Fruit fly (Drosophila melanogaster) whole organism, embryonic: ENCODE measurements around the gene be.

ENCODE experiments used
- Ada2b ChIP-seq: fragments of 200-800 bp; sonication (Bioruptor generic); IDR thresholded peaks from 2 replicates; pipeline ENCODE4 v1.3.6; 2022; ENCODE audit warnings: missing biosample characterization, missing genetic modification characterization
- Atf3 ChIP-seq: fragments of 200-800 bp; sonication (Bioruptor generic); optimal IDR thresholded peaks from 3 replicates; lab custom pipeline; 2016; ENCODE audit warnings: missing biosample characterization, missing genetic modification characterization
- Bgb ChIP-seq: fragments of 200-800 bp; sonication (Bioruptor generic); IDR thresholded peaks from 2 replicates; pipeline ENCODE4 v1.3.6; 2022; ENCODE audit warnings: missing biosample characterization, missing genetic modification characterization; ENCODE audit not compliant: partially characterized antibody
- Blimp-1 ChIP-seq: fragments of 200-800 bp; sonication (Bioruptor generic); optimal IDR thresholded peaks from 3 replicates; lab custom pipeline; 2018; ENCODE audit warnings: missing biosample characterization, missing genetic modification characterization, mild to moderate bottlenecking, moderate library complexity, missing genetic modification reagents
- Bteb2 ChIP-seq: fragments of 200-800 bp; sonication (Bioruptor generic); optimal IDR thresholded peaks from 2 replicates; lab custom pipeline; 2016; ENCODE audit warnings: missing biosample characterization, missing genetic modification characterization
- CG10267 ChIP-seq: fragments of 200-800 bp; sonication (Bioruptor generic); optimal IDR thresholded peaks from 2 replicates; lab custom pipeline; 2018; ENCODE audit warnings: missing biosample characterization, mild to moderate bottlenecking, missing genetic modification characterization, moderate library complexity
- CG10543 ChIP-seq: fragments of 200-800 bp; sonication (Bioruptor generic); optimal IDR thresholded peaks from 3 replicates; lab custom pipeline; 2017; ENCODE audit warnings: missing biosample characterization, mild to moderate bottlenecking, missing genetic modification characterization, moderate library complexity
- CG11504 ChIP-seq: fragments of 200-800 bp; sonication (Bioruptor generic); optimal IDR thresholded peaks from 3 replicates; lab custom pipeline; 2019; ENCODE audit warnings: missing biosample characterization, mild to moderate bottlenecking, missing genetic modification characterization, moderate library complexity
- CG13775 ChIP-seq: fragments of 200-800 bp; sonication (Bioruptor generic); optimal IDR thresholded peaks from 3 replicates; lab custom pipeline; 2017; ENCODE audit warnings: missing biosample characterization, mild to moderate bottlenecking, missing genetic modification characterization
- CG14710 ChIP-seq: fragments of 200-800 bp; sonication (Bioruptor generic); optimal IDR thresholded peaks from 3 replicates; lab custom pipeline; 2019; ENCODE audit warnings: missing biosample characterization, mild to moderate bottlenecking, missing genetic modification characterization, moderate library complexity
- CG15011 ChIP-seq: fragments of 200-800 bp; sonication (Bioruptor generic); optimal IDR thresholded peaks from 3 replicates; lab custom pipeline; 2018; ENCODE audit warnings: missing biosample characterization, mild to moderate bottlenecking, missing genetic modification characterization
- CG15601 ChIP-seq: fragments of 200-800 bp; sonication (Bioruptor generic); optimal IDR thresholded peaks from 3 replicates; lab custom pipeline; 2019; ENCODE audit warnings: missing biosample characterization, mild to moderate bottlenecking, missing genetic modification characterization, moderate library complexity
- CG17361 ChIP-seq: fragments of 200-800 bp; sonication (Bioruptor generic); IDR thresholded peaks from 3 replicates; pipeline ENCODE4 v1.3.6; 2022; ENCODE audit warnings: missing biosample characterization, missing genetic modification characterization
- CG31388 ChIP-seq: fragments of 200-800 bp; sonication (Bioruptor generic); optimal IDR thresholded peaks from 2 replicates; lab custom pipeline; 2016; ENCODE audit warnings: missing biosample characterization, missing genetic modification characterization
- CG31441 ChIP-seq: fragments of 200-800 bp; sonication (Bioruptor generic); IDR thresholded peaks from 2 replicates; pipeline ENCODE4 v1.3.6; 2022; ENCODE audit warnings: missing biosample characterization, missing genetic modification characterization
- CG3726 ChIP-seq: fragments of 200-800 bp; sonication (Bioruptor generic); IDR thresholded peaks from 3 replicates; pipeline ENCODE4, ENCODE4 v1.3.6; 2022; ENCODE audit warnings: missing biosample characterization, missing genetic modification characterization
- CG4854 ChIP-seq: fragments of 200-800 bp; sonication (Bioruptor generic); optimal IDR thresholded peaks from 2 replicates; lab custom pipeline; 2016; ENCODE audit warnings: missing biosample characterization, missing genetic modification characterization, inconsistent platforms
- CG6254 ChIP-seq: fragments of 200-800 bp; sonication (Bioruptor generic); optimal IDR thresholded peaks from 3 replicates; lab custom pipeline; 2017; ENCODE audit warnings: mild to moderate bottlenecking, missing biosample characterization, missing genetic modification reagents, missing genetic modification characterization
- CG6689 ChIP-seq: fragments of 200-800 bp; sonication (Bioruptor generic); IDR thresholded peaks from 2 replicates; pipeline ENCODE4 v1.3.6; 2022; ENCODE audit warnings: missing biosample characterization, missing genetic modification characterization
- CG7556 ChIP-seq: fragments of 200-800 bp; sonication (Bioruptor generic); optimal IDR thresholded peaks from 2 replicates; lab custom pipeline; 2017; ENCODE audit warnings: missing biosample characterization, mild to moderate bottlenecking, missing genetic modification characterization
- CG7963 ChIP-seq: fragments of 200-800 bp; sonication (Bioruptor generic); IDR thresholded peaks from 3 replicates; pipeline ENCODE4 v1.3.6; 2022; ENCODE audit warnings: missing biosample characterization, missing genetic modification characterization; ENCODE audit not compliant: partially characterized antibody
- CG8089 ChIP-seq: fragments of 200-800 bp; sonication (Bioruptor generic); optimal IDR thresholded peaks from 3 replicates; lab custom pipeline; 2016; ENCODE audit warnings: missing biosample characterization, missing genetic modification characterization
- CG8478 ChIP-seq: fragments of >200 bp; optimal IDR thresholded peaks from 2 replicates; lab custom pipeline; 2018
- CG8944 ChIP-seq: fragments of 200-800 bp; sonication (Bioruptor generic); optimal IDR thresholded peaks from 3 replicates; lab custom pipeline; 2016; ENCODE audit warnings: missing biosample characterization, missing genetic modification characterization
- CG9437 ChIP-seq: fragments of 200-800 bp; sonication (Bioruptor generic); optimal IDR thresholded peaks from 2 replicates; lab custom pipeline; 2018; ENCODE audit warnings: missing biosample characterization, mild to moderate bottlenecking, missing genetic modification characterization
- Camta ChIP-seq: fragments of 200-800 bp; sonication (Bioruptor generic); optimal IDR thresholded peaks from 2 replicates; lab custom pipeline; 2016; ENCODE audit warnings: missing biosample characterization, missing genetic modification characterization
- Chrac-16 ChIP-seq: fragments of 200-800 bp; sonication (Bioruptor generic); optimal IDR thresholded peaks from 3 replicates; lab custom pipeline; 2016; ENCODE audit warnings: missing biosample characterization, missing genetic modification characterization
- CrebB ChIP-seq: fragments of 200-800 bp; sonication (Bioruptor generic); optimal IDR thresholded peaks from 3 replicates; lab custom pipeline; 2018; ENCODE audit warnings: missing biosample characterization, mild to moderate bottlenecking, missing genetic modification characterization
- Dek ChIP-seq: fragments of 200-800 bp; sonication (Bioruptor generic); optimal IDR thresholded peaks from 3 replicates; lab custom pipeline; 2019; ENCODE audit warnings: missing biosample characterization, mild to moderate bottlenecking, missing genetic modification characterization, moderate library complexity
- E2f2 ChIP-seq: fragments of 200-800 bp; sonication (Bioruptor generic); IDR thresholded peaks from 2 replicates; pipeline ENCODE4 v1.3.6; 2022; ENCODE audit warnings: missing biosample characterization, missing genetic modification characterization
- Hmx ChIP-seq: fragments of 200-800 bp; sonication (Bioruptor generic); optimal IDR thresholded peaks from 2 replicates; lab custom pipeline; 2016; ENCODE audit warnings: missing biosample characterization, missing genetic modification characterization
- Kr ChIP-seq: fragments of 200-800 bp; sonication (Bioruptor generic); optimal IDR thresholded peaks from 2 replicates; lab custom pipeline; 2017; ENCODE audit warnings: missing biosample characterization, mild to moderate bottlenecking, missing genetic modification characterization
- Myb ChIP-seq: fragments of 200-800 bp; sonication (Bioruptor generic); optimal IDR thresholded peaks from 2 replicates; lab custom pipeline; 2016; ENCODE audit warnings: missing biosample characterization, missing genetic modification characterization
- Pdp1 ChIP-seq, 2 experiments: fragments of 200-800 bp; sonication (Bioruptor generic); optimal IDR thresholded peaks; 3 replicates each; lab custom pipeline; 2016; ENCODE audit warnings: missing biosample characterization in 2 of 2, missing genetic modification characterization in 2 of 2, mild to moderate bottlenecking in 1 of 2, moderate library complexity in 1 of 2
- Vsx1 ChIP-seq: fragments of 200-800 bp; sonication (Bioruptor generic); optimal IDR thresholded peaks from 2 replicates; lab custom pipeline; 2017; ENCODE audit warnings: missing biosample characterization, mild to moderate bottlenecking, missing genetic modification characterization, missing genetic modification reagents
- abd-A ChIP-seq: fragments of 200-800 bp; sonication (Bioruptor generic); optimal IDR thresholded peaks from 3 replicates; lab custom pipeline; 2019; ENCODE audit warnings: missing biosample characterization, mild to moderate bottlenecking, missing genetic modification characterization, moderate library complexity
- bsh ChIP-seq, 2 experiments: fragments of 200-800 bp; sonication (Bioruptor generic); optimal IDR thresholded peaks; 2 replicates each; lab custom pipeline; 2017 to 2018; ENCODE audit warnings: mild to moderate bottlenecking in 2 of 2, missing biosample characterization in 2 of 2, missing genetic modification characterization in 2 of 2, moderate library complexity in 1 of 2
- crc ChIP-seq: fragments of 200-800 bp; sonication (Bioruptor generic); optimal IDR thresholded peaks from 2 replicates; lab custom pipeline; 2016; ENCODE audit warnings: missing biosample characterization, missing genetic modification characterization
- crol ChIP-seq: fragments of 200-800 bp; sonication (Bioruptor generic); IDR thresholded peaks from 2 replicates; pipeline ENCODE4 v1.3.6; 2022; ENCODE audit warnings: missing biosample characterization, missing genetic modification characterization
- crp ChIP-seq, 2 experiments: fragments of 200-800 bp; sonication (Bioruptor generic); optimal IDR thresholded peaks; 2 replicates in 1 of 2; 3 replicates in 1 of 2; lab custom pipeline; 2017; ENCODE audit warnings: missing biosample characterization in 2 of 2, missing genetic modification characterization in 2 of 2, mild to moderate bottlenecking in 1 of 2, moderate library complexity in 1 of 2
- dan ChIP-seq: fragments of 200-800 bp; sonication (Bioruptor generic); IDR thresholded peaks from 2 replicates; pipeline ENCODE4 v1.3.6; 2022; ENCODE audit warnings: missing biosample characterization, missing genetic modification characterization
- eyg ChIP-seq: fragments of 200-800 bp; sonication (Bioruptor generic); optimal IDR thresholded peaks from 3 replicates; lab custom pipeline; 2016; ENCODE audit warnings: missing biosample characterization, missing genetic modification characterization
- gcm ChIP-seq: fragments of 200-800 bp; sonication (Bioruptor generic); optimal IDR thresholded peaks from 2 replicates; lab custom pipeline; 2019; ENCODE audit warnings: missing biosample characterization, mild to moderate bottlenecking, missing genetic modification characterization, moderate library complexity
- h ChIP-seq: fragments of >200 bp; optimal IDR thresholded peaks from 2 replicates; lab custom pipeline; 2017
- lmd ChIP-seq: fragments of 200-800 bp; sonication (Bioruptor generic); IDR thresholded peaks from 2 replicates; pipeline ENCODE4 v1.3.6; 2022; ENCODE audit warnings: missing biosample characterization, missing genetic modification characterization
- luna ChIP-seq: fragments of 200-800 bp; sonication (Bioruptor generic); optimal IDR thresholded peaks from 2 replicates; lab custom pipeline; 2016; ENCODE audit warnings: missing biosample characterization, missing genetic modification characterization
- rib ChIP-seq: fragments of 200-800 bp; sonication (Bioruptor generic); IDR thresholded peaks from 2 replicates; pipeline ENCODE4 v1.3.6; 2022; ENCODE audit warnings: missing biosample characterization, missing genetic modification characterization
- row ChIP-seq: fragments of 200-800 bp; sonication (Bioruptor generic); IDR thresholded peaks from 3 replicates; pipeline ENCODE4 v1.3.6; 2022; ENCODE audit warnings: missing biosample characterization, missing genetic modification characterization
- sens ChIP-seq: fragments of 200-800 bp; sonication (Bioruptor generic); peaks from one replicate; lab custom pipeline; 2016; ENCODE audit warnings: missing biosample characterization, missing genetic modification characterization
- tna ChIP-seq: fragments of 200-800 bp; sonication (Bioruptor generic); IDR thresholded peaks from 2 replicates; pipeline ENCODE4 v1.3.6; 2022; ENCODE audit warnings: missing biosample characterization, missing genetic modification characterization; ENCODE audit not compliant: partially characterized antibody
- trh ChIP-seq: fragments of 200-800 bp; sonication (Bioruptor generic); optimal IDR thresholded peaks from 2 replicates; lab custom pipeline; 2016; ENCODE audit warnings: missing biosample characterization, missing genetic modification characterization

Gene be

dm6 chrX:15076038-15076575, 51.9 kb downstream of the be start, which contains the start of gene Lsd-2 (continued):
- no peak for TF ChIP-seq bsh (GFP tag; optimal IDR thresholded peaks at IDR 0.05; lab: Kevin White, UChicago)
- peak; percentile 49; the same call in 1 of the 2 replicates for TF ChIP-seq Bgb (GFP tag; lab: Robert Waterston, UW)
- no peak for TF ChIP-seq CG15011 (GFP tag; lab: Kevin White, UChicago)
- no peak for TF ChIP-seq E2f2
- no peak for TF ChIP-seq CG31441 (GFP tag; lab: Robert Waterston, UW)
- TF ChIP-seq Chrac-16 (GFP tag; lab: Kevin White, UChicago), result no peak
- peak; percentile 76 for TF ChIP-seq Blimp-1 (GFP tag; lab: Kevin White, UChicago)
- no peak for TF ChIP-seq Bteb2 (GFP tag; lab: Kevin White, UChicago)
- TF ChIP-seq CG7963 (GFP tag; lab: Robert Waterston, UW), result no peak
- no peak; the same call in 1 of the 2 replicates for TF ChIP-seq lmd
- peak in 1 of 2 experiments; percentile 44 for TF ChIP-seq Pdp1 (GFP tag; optimal IDR thresholded peaks at IDR 0.05; lab: Kevin White, UChicago)
- no peak for TF ChIP-seq Dek (tag; lab: Kevin White, UChicago)
- TF ChIP-seq CG10267, result no peak
- no peak for TF ChIP-seq Ada2b (GFP tag; lab: Robert Waterston, UW)
- no peak for TF ChIP-seq CG4854 (GFP tag; lab: Kevin White, UChicago)
- no peak for TF ChIP-seq CG3726 (GFP tag; lab: Robert Waterston, UW)
- TF ChIP-seq dan, result no peak
- no peak for TF ChIP-seq Myb (GFP tag; lab: Kevin White, UChicago)
- peak; percentile 25 for TF ChIP-seq CG9437
- TF ChIP-seq eyg, result peak; percentile 25
- no peak for TF ChIP-seq CG13775
- no peak for TF ChIP-seq crol (GFP tag; lab: Robert Waterston, UW)
- no peak for TF ChIP-seq Vsx1 (GFP tag; lab: Kevin White, UChicago)
- no peak for TF ChIP-seq CG6254
- no peak for TF ChIP-seq Atf3 (GFP tag; lab: Kevin White, UChicago)
- TF ChIP-seq sens (GFP tag; lab: Kevin White, UChicago), result peak; percentile 77
- TF ChIP-seq CG11504 (tag; lab: Kevin White, UChicago), result peak; percentile 94
- peak; percentile 88 for TF ChIP-seq row (GFP tag; lab: Robert Waterston, UW)
- peak; percentile 10 for TF ChIP-seq CG7556 (GFP tag; lab: Kevin White, UChicago)
- TF ChIP-seq CG8089 (GFP tag; lab: Kevin White, UChicago), result peak; percentile 29
- TF ChIP-seq crp (GFP tag; optimal IDR thresholded peaks at IDR 0.05; lab: Kevin White, UChicago), result no peak
- no peak for TF ChIP-seq CG8478 (lab: Kevin White, UChicago)
- TF ChIP-seq trh, result no peak
- no peak for TF ChIP-seq crc
- TF ChIP-seq CG31388, result no peak
- TF ChIP-seq CG14710, result peak; percentile 17
- TF ChIP-seq CG6689 (GFP tag; lab: Robert Waterston, UW), result no peak
- no peak for TF ChIP-seq Camta (GFP tag; lab: Kevin White, UChicago)
- TF ChIP-seq CG17361 (GFP tag; lab: Robert Waterston, UW), result no peak
- TF ChIP-seq luna (GFP tag; lab: Kevin White, UChicago), result no peak
- TF ChIP-seq CG8944 (GFP tag; lab: Kevin White, UChicago), result no peak
- no peak for TF ChIP-seq h (lab: Kevin White, UChicago)
- TF ChIP-seq abd-A, result peak; percentile 23
- 0 out of 2 replicates have a peak, but pooled peaks have one; percentile 37 for TF ChIP-seq rib (GFP tag; lab: Robert Waterston, UW)
- no peak for TF ChIP-seq gcm (GFP tag; lab: Kevin White, UChicago)
- TF ChIP-seq tna (GFP tag; lab: Robert Waterston, UW), result no peak
- TF ChIP-seq CrebB, result no peak
- TF ChIP-seq Hmx (GFP tag; lab: Kevin White, UChicago), result no peak
- TF ChIP-seq CG15601 (tag; lab: Kevin White, UChicago), result no peak
- no peak for TF ChIP-seq Kr (GFP tag; lab: Kevin White, UChicago)
- peak; percentile 58 for TF ChIP-seq CG10543 (GFP tag; lab: Kevin White, UChicago)
